Worm (Caenorhabditis elegans): ENCODE data around the gene cest-1.1.

Gene cest-1.1

ce11 chrV:14185438-14185837, 18.9 kb upstream of the cest-1.1 start, which contains the start of the genes trm-1 and ints-2:
Gene trm-1, minus strand, starts transcription at chrV:14185612.
Gene ints-2, plus strand, starts transcription at chrV:14185686.
- peak; percentile 3 for TF ChIP-seq cog-1 (tag; optimal IDR thresholded peaks at IDR 0.05)
- no peak for TF ChIP-seq med-1 (GFP tag; optimal IDR thresholded peaks at IDR 0.05; ENCODE audit: insufficient read depth)

ce11 chrV:14182860-14183259, 16.3 kb upstream of the cest-1.1 start, which contains the start of gene cest-2.3:
Gene cest-2.3, minus strand, starts transcription at chrV:14182960.
- TF ChIP-seq cog-1 (tag; optimal IDR thresholded peaks at IDR 0.05): no peak
- no peak for TF ChIP-seq ztf-29 (GFP tag; IDR thresholded peaks at IDR 0.05)
- no peak for TF ChIP-seq ref-1 (GFP tag; conservative IDR thresholded peaks at IDR 0.05)
- TF ChIP-seq tab-1 (GFP tag; IDR thresholded peaks at IDR 0.05): no peak
- no peak for TF ChIP-seq med-1 (GFP tag; optimal IDR thresholded peaks at IDR 0.05; ENCODE audit: insufficient read depth)
- no peak for TF ChIP-seq klf-2 (GFP tag; conservative IDR thresholded peaks at IDR 0.05)
- TF ChIP-seq ztf-23 (GFP tag; IDR thresholded peaks at IDR 0.05): no peak
- TF ChIP-seq flt-1 (GFP tag; IDR thresholded peaks at IDR 0.05): no peak
- no peak for TF ChIP-seq T22C8.4 (GFP tag; IDR thresholded peaks at IDR 0.05)

ce11 chrV:14179947-14180346, 13.4 kb upstream of the cest-1.1 start, which contains the start of gene ZC376.8:
Gene ZC376.8, plus strand, starts transcription at chrV:14180247.
- TF ChIP-seq ref-1 (GFP tag; conservative IDR thresholded peaks at IDR 0.05) (no peak), flt-1 (GFP tag; IDR thresholded peaks at IDR 0.05) (no peak), ztf-29 (GFP tag; IDR thresholded peaks at IDR 0.05) (no peak), klf-2 (GFP tag; conservative IDR thresholded peaks at IDR 0.05) (no peak), tab-1 (GFP tag; IDR thresholded peaks at IDR 0.05) (no peak), cog-1 (tag; optimal IDR thresholded peaks at IDR 0.05) (no peak), T22C8.4 (GFP tag; IDR thresholded peaks at IDR 0.05) (no peak), ztf-23 (GFP tag; IDR thresholded peaks at IDR 0.05) (no peak), med-1 (GFP tag; optimal IDR thresholded peaks at IDR 0.05; ENCODE audit: insufficient read depth) (no peak)

- TF ChIP-seq klf-2 (GFP tag; conservative IDR thresholded peaks at IDR 0.05): no peak
- TF ChIP-seq flt-1 (GFP tag; IDR thresholded peaks at IDR 0.05): no peak
- TF ChIP-seq ztf-23 (GFP tag; IDR thresholded peaks at IDR 0.05): no peak
- no peak for TF ChIP-seq tab-1 (GFP tag; IDR thresholded peaks at IDR 0.05)
- TF ChIP-seq ref-1 (GFP tag; conservative IDR thresholded peaks at IDR 0.05): no peak
- TF ChIP-seq T22C8.4 (GFP tag; IDR thresholded peaks at IDR 0.05): no peak
- no peak for TF ChIP-seq cog-1 (tag; optimal IDR thresholded peaks at IDR 0.05)
- TF ChIP-seq ztf-29 (GFP tag; IDR thresholded peaks at IDR 0.05): no peak
- TF ChIP-seq med-1 (GFP tag; optimal IDR thresholded peaks at IDR 0.05; ENCODE audit: insufficient read depth): no peak
Observed at ce11 chrV:14177657-14178129, 11.2 kb upstream of the cest-1.1 start, which contains the start of gene ceh-74. Gene ceh-74, plus strand, starts transcription at chrV:14178079.

ce11 chrV:14176572-14176971, 10.0 kb upstream of the cest-1.1 start:
- TF ChIP-seq ztf-29 (GFP tag; IDR thresholded peaks at IDR 0.05): no peak
- TF ChIP-seq ztf-23 (GFP tag; IDR thresholded peaks at IDR 0.05): no peak
- no peak for TF ChIP-seq klf-2 (GFP tag; conservative IDR thresholded peaks at IDR 0.05)
- TF ChIP-seq ref-1 (GFP tag; conservative IDR thresholded peaks at IDR 0.05): no peak
- no peak for TF ChIP-seq flt-1 (GFP tag; IDR thresholded peaks at IDR 0.05)
- TF ChIP-seq cog-1 (tag; optimal IDR thresholded peaks at IDR 0.05): no peak
- TF ChIP-seq med-1 (GFP tag; optimal IDR thresholded peaks at IDR 0.05; ENCODE audit: insufficient read depth): no peak
- TF ChIP-seq T22C8.4 (GFP tag; IDR thresholded peaks at IDR 0.05): no peak
- TF ChIP-seq tab-1 (GFP tag; IDR thresholded peaks at IDR 0.05): no peak

ce11 chrV:14175216-14175615, 8.7 kb upstream of the cest-1.1 start, which contains the start of gene cest-2.2:
Gene cest-2.2, minus strand, starts transcription at chrV:14175355.
- TF ChIP-seq med-1 (GFP tag; optimal IDR thresholded peaks at IDR 0.05; ENCODE audit: insufficient read depth) (no peak), cog-1 (tag; optimal IDR thresholded peaks at IDR 0.05) (no peak), flt-1 (GFP tag; IDR thresholded peaks at IDR 0.05) (no peak), ref-1 (GFP tag; conservative IDR thresholded peaks at IDR 0.05) (no peak), ztf-29 (GFP tag; IDR thresholded peaks at IDR 0.05) (no peak), ztf-23 (GFP tag; IDR thresholded peaks at IDR 0.05) (no peak), tab-1 (GFP tag; IDR thresholded peaks at IDR 0.05) (no peak)

- TF ChIP-seq ztf-29 (GFP tag; IDR thresholded peaks at IDR 0.05) (no peak), tab-1 (GFP tag; IDR thresholded peaks at IDR 0.05) (no peak), flt-1 (GFP tag; IDR thresholded peaks at IDR 0.05) (no peak), klf-2 (GFP tag; conservative IDR thresholded peaks at IDR 0.05) (no peak), ztf-23 (GFP tag; IDR thresholded peaks at IDR 0.05) (no peak), T22C8.4 (GFP tag; IDR thresholded peaks at IDR 0.05) (no peak), ref-1 (GFP tag; conservative IDR thresholded peaks at IDR 0.05) (no peak), cog-1 (tag; optimal IDR thresholded peaks at IDR 0.05) (no peak), med-1 (GFP tag; optimal IDR thresholded peaks at IDR 0.05; ENCODE audit: insufficient read depth) (no peak)
Observed at ce11 chrV:14171284-14171683, 4.8 kb upstream of the cest-1.1 start, which contains the start of gene cest-2.1. Gene cest-2.1, minus strand, starts transcription at chrV:14171481.

ce11 chrV:14167629-14168028, 1.1 kb upstream of the cest-1.1 start, which contains the start of gene ocam-1:
Gene ocam-1, minus strand, starts transcription at chrV:14167729.
- TF ChIP-seq klf-2 (GFP tag; conservative IDR thresholded peaks at IDR 0.05): no peak
- no peak for TF ChIP-seq cog-1 (tag; optimal IDR thresholded peaks at IDR 0.05)
- TF ChIP-seq ztf-23 (GFP tag; IDR thresholded peaks at IDR 0.05): no peak
- TF ChIP-seq T22C8.4 (GFP tag; IDR thresholded peaks at IDR 0.05): no peak

ce11 chrV:14165745-14166144, 785 bp downstream of the cest-1.1 start:
- TF ChIP-seq ref-1 (GFP tag; conservative IDR thresholded peaks at IDR 0.05): no peak
- no peak for TF ChIP-seq cog-1 (tag; optimal IDR thresholded peaks at IDR 0.05)

- TF ChIP-seq ztf-23 (GFP tag; IDR thresholded peaks at IDR 0.05) (no peak), ztf-29 (GFP tag; IDR thresholded peaks at IDR 0.05) (no peak), cog-1 (tag; optimal IDR thresholded peaks at IDR 0.05) (no peak), tab-1 (GFP tag; IDR thresholded peaks at IDR 0.05) (no peak), med-1 (GFP tag; optimal IDR thresholded peaks at IDR 0.05; ENCODE audit: insufficient read depth) (no peak), klf-2 (GFP tag; conservative IDR thresholded peaks at IDR 0.05) (no peak), ref-1 (GFP tag; conservative IDR thresholded peaks at IDR 0.05) (no peak), flt-1 (GFP tag; IDR thresholded peaks at IDR 0.05) (no peak), T22C8.4 (GFP tag; IDR thresholded peaks at IDR 0.05) (no peak)
Observed at ce11 chrV:14162959-14163548, 3.5 kb downstream of the cest-1.1 start, which contains the start of gene srd-26. Gene srd-26, minus strand, starts transcription at chrV:14163009.

Measured in whole organism, midembryonic.